Worm (Caenorhabditis elegans) whole organism, L4 larva: ENCODE results near the gene coq-5.

Experiments
- F10B5.3 ChIP-seq: sonication (generic microtip); optimal IDR thresholded peaks from 2 replicates; lab custom pipeline; 2016; ENCODE audit warnings: mild to moderate bottlenecking, missing genetic modification characterization, missing compliant biosample characterization
- F37D6.2 ChIP-seq: sonication (generic microtip); optimal IDR thresholded peaks from 2 replicates; lab custom pipeline; 2016; ENCODE audit warnings: mild to moderate bottlenecking, missing genetic modification characterization, missing compliant biosample characterization
- R02D3.7 ChIP-seq: fragments of 150-350 bp; sonication (generic microtip); optimal IDR thresholded peaks from 3 replicates; lab custom pipeline; 2014; ENCODE audit warnings: missing biosample characterization, missing genetic modification characterization
- T20F7.1 ChIP-seq: fragments of 200-800 bp; sonication (Bioruptor generic); optimal IDR thresholded peaks from 2 replicates; lab custom pipeline; 2018; ENCODE audit warnings: mild to moderate bottlenecking, missing genetic modification characterization, missing compliant biosample characterization
- T26A8.4 ChIP-seq: fragments of 200-800 bp; sonication (Bioruptor generic); IDR thresholded peaks from 2 replicates; pipeline ENCODE4 v1.3.6; 2022; ENCODE audit warnings: missing genetic modification characterization, missing compliant biosample characterization
- Y75B8A.6 ChIP-seq: fragments of 200-800 bp; sonication (Bioruptor generic); IDR thresholded peaks from 2 replicates; pipeline ENCODE4 v1.3.6; 2022; ENCODE audit warnings: missing genetic modification reagents, missing genetic modification characterization, missing compliant biosample characterization
- aha-1 ChIP-seq: fragments of 150-350 bp; peaks from one replicate; lab custom pipeline; 2014; ENCODE audit warnings: missing biosample characterization, missing genetic modification characterization
- arid-1 ChIP-seq: fragments of 200-800 bp; sonication (Bioruptor generic); conservative IDR thresholded peaks from 2 replicates; pipeline ENCODE4 v1.3.6; 2022; ENCODE audit warnings: missing genetic modification reagents, missing genetic modification characterization, missing compliant biosample characterization
- ceh-20 ChIP-seq: fragments of 200-800 bp; sonication (Bioruptor generic); IDR thresholded peaks from 2 replicates; pipeline ENCODE4 v1.3.6; 2022; ENCODE audit warnings: missing genetic modification reagents, missing genetic modification characterization, missing compliant biosample characterization
- ceh-28 ChIP-seq: fragments of 150-350 bp; optimal IDR thresholded peaks from 2 replicates; lab custom pipeline; 2014; ENCODE audit warnings: missing biosample characterization, missing genetic modification reagents, missing genetic modification characterization
- ctbp-1 ChIP-seq: fragments of 200-800 bp; sonication (Bioruptor generic); IDR thresholded peaks from 2 replicates; pipeline ENCODE4 v1.3.6; 2022; ENCODE audit warnings: missing genetic modification reagents, missing genetic modification characterization, missing compliant biosample characterization
- daf-19 ChIP-seq: fragments of 200-800 bp; sonication (Bioruptor generic); conservative IDR thresholded peaks from 2 replicates; pipeline ENCODE4 v1.3.6; 2022; ENCODE audit warnings: missing genetic modification characterization, missing compliant biosample characterization
- duxl-1 ChIP-seq: sonication (generic microtip); optimal IDR thresholded peaks from 2 replicates; lab custom pipeline; 2016; ENCODE audit warnings: mild to moderate bottlenecking, missing genetic modification characterization, moderate library complexity, missing compliant biosample characterization; ENCODE audit not compliant: poor library complexity
- dve-1 ChIP-seq: sonication (generic microtip); optimal IDR thresholded peaks from 2 replicates; lab custom pipeline; 2017; ENCODE audit warnings: antibody characterized with exemption, mild to moderate bottlenecking, missing genetic modification characterization, missing compliant biosample characterization; ENCODE audit not compliant: insufficient read depth
- egl-27 ChIP-seq: sonication (generic microtip); optimal IDR thresholded peaks from 3 replicates; lab custom pipeline; 2017; ENCODE audit warnings: missing biosample characterization, missing genetic modification reagents, missing genetic modification characterization
- egl-43 ChIP-seq: fragments of 200-800 bp; sonication (Bioruptor generic); IDR thresholded peaks from 2 replicates; pipeline ENCODE4 v1.3.6; 2022; ENCODE audit warnings: missing genetic modification reagents, missing genetic modification characterization, missing compliant biosample characterization
- fkh-10 ChIP-seq: fragments of 150-350 bp; optimal IDR thresholded peaks from 2 replicates; lab custom pipeline; 2014; ENCODE audit warnings: missing biosample characterization, missing genetic modification reagents, missing genetic modification characterization
- hlh-30 ChIP-seq: sonication (generic microtip); optimal IDR thresholded peaks from 2 replicates; lab custom pipeline; 2017; ENCODE audit warnings: antibody characterized with exemption, mild to moderate bottlenecking, missing genetic modification characterization, missing compliant biosample characterization; ENCODE audit not compliant: insufficient read depth
- lin-1 ChIP-seq: fragments of 200-800 bp; sonication (Bioruptor generic); IDR thresholded peaks from 2 replicates; pipeline ENCODE4 v1.3.6; 2022; ENCODE audit warnings: missing genetic modification reagents, missing genetic modification characterization, missing compliant biosample characterization
- lin-29 ChIP-seq: fragments of 200-800 bp; sonication (Bioruptor generic); IDR thresholded peaks from 2 replicates; pipeline ENCODE4 v1.3.6; 2022; ENCODE audit warnings: missing genetic modification reagents, missing genetic modification characterization, missing compliant biosample characterization
- lsy-2 ChIP-seq, 2 experiments: fragments of 150-350 bp in 1 of 2; sonication (generic microtip) in 1 of 2; optimal IDR thresholded peaks; 2 replicates each; lab custom pipeline; 2014 to 2017; ENCODE audit warnings: missing biosample characterization in 2 of 2, missing genetic modification characterization in 2 of 2
- madf-5 ChIP-seq, 2 experiments: fragments of 200-800 bp; sonication (Bioruptor generic); IDR thresholded peaks; 2 replicates each; pipeline ENCODE4 v1.3.6; 2022; ENCODE audit warnings: missing compliant biosample characterization in 2 of 2, missing genetic modification characterization in 2 of 2
- nhr-6 ChIP-seq: fragments of 150-350 bp; optimal IDR thresholded peaks from 2 replicates; lab custom pipeline; 2014; ENCODE audit warnings: missing biosample characterization, missing genetic modification characterization
- nhr-77 ChIP-seq: fragments of 150-350 bp; optimal IDR thresholded peaks from 2 replicates; lab custom pipeline; 2014; ENCODE audit warnings: missing biosample characterization, missing genetic modification characterization
- set-16 ChIP-seq: fragments of 200-800 bp; sonication (Bioruptor generic); IDR thresholded peaks from 2 replicates; pipeline ENCODE4 v1.3.6; 2022; ENCODE audit warnings: missing genetic modification reagents, missing genetic modification characterization, missing compliant biosample characterization
- skn-1 ChIP-seq: fragments of 150-350 bp; optimal IDR thresholded peaks from 2 replicates; lab custom pipeline; 2014; ENCODE audit warnings: missing biosample characterization, missing genetic modification characterization
- snpc-1.2 ChIP-seq: fragments of 200-800 bp; sonication (Bioruptor generic); IDR thresholded peaks from 2 replicates; pipeline ENCODE4 v1.3.6; 2022; ENCODE audit warnings: missing genetic modification reagents, missing genetic modification characterization, missing compliant biosample characterization
- unc-62 ChIP-seq, 3 experiments: fragments of 150-350 bp in 1 of 3; sonication (generic microtip); optimal IDR thresholded peaks in 2 of 3; peaks in 1 of 3; 1 replicate in 1 of 3; 2 replicates in 2 of 3; lab custom pipeline; 2014 to 2017; ENCODE audit warnings: missing biosample characterization in 3 of 3, missing genetic modification characterization in 3 of 3, missing genetic modification reagents in 3 of 3, missing genotype in 1 of 3
- zip-2 ChIP-seq: fragments of 150-350 bp; optimal IDR thresholded peaks from 2 replicates; lab custom pipeline; 2014; ENCODE audit warnings: missing biosample characterization, missing genetic modification characterization
- ztf-11 ChIP-seq: fragments of 150-350 bp; optimal IDR thresholded peaks from 2 replicates; lab custom pipeline; 2014; ENCODE audit warnings: missing biosample characterization, missing genetic modification characterization
- ztf-7 ChIP-seq: fragments of 150-350 bp; optimal IDR thresholded peaks from 2 replicates; lab custom pipeline; 2014; ENCODE audit warnings: missing biosample characterization, missing genetic modification characterization

coq-5 gene

DNA sequence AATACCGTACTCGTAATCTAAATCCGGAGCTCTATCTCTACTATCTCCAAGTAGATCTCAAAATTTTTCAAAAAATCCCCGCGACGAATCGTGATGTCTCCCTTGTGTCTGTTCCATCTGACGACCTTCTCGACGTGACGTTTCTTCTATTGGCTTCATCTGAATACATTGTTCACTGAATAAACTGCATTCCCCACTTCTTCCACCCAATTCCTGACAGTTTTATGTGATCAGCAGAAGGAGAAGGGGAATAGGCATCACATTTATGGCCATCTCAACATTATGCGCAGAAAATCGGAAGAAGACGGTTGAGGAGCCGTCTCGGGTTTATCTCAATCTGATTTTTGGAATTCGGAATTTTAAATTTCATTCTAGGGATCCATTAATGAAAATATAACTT lies 39.3 kb downstream of the coq-5 start:
- TF ChIP-seq ztf-11 (no peak), dve-1 (no peak)

DNA sequence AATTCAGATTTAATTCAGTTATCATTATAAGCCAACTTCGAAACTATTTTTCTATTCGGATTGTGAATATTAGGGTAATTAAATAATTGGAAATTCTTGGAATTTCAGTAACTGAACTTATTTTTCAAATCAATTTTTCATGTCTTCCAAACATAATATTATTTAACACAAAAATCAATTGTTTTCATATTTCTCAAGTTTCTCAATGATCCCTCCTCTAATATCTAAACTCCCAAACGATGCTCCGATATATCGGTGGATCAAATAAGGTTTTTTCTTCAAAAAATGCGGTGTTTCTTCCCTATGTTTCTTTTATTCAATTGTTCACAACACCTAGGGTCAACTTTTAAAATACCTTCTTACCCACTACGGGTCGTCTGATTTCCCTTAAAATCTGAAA lies 41.8 kb downstream of the coq-5 start:
- peak; percentile 100 for TF ChIP-seq nhr-6
- TF ChIP-seq lin-1, result no peak

DNA sequence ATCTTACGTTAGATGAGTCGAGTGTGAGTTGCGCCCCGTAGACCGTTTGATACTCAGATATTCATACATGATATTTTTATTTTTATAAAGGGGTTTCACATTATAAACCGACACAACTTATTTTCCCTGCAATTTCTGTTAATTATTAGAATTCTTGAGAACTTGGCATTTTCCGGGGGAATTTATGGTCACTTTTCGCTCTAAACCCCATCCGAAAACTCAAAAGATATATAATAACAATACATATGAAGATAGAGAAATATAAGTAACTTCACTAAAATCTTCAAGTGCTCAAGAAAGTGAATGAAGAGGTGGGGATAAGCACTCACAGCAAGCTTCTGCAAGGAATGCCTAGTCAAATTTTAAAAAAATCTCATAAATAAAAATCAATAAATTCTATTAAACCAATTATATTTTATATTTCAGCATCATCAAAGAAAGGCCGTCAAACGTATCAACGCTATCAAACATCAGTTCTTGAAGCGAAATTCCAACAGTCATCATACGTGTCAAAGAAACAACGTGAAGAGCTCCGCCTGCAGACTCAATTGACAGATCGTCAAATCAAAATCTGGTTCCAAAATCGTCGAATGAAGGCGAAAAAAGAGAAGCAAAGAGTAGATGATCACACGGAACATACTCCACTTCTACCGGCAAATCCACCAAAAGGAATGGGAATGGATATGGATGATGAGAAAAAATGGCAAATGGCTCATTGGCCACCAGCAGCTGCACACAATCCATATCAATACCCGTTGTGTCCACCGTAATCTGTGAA lies 42.5 kb downstream of the coq-5 start:
- no peak for TF ChIP-seq ztf-7 (tag; lab: Kevin White, UChicago)
- peak; percentile 100 for TF ChIP-seq nhr-6
- TF ChIP-seq, all 104 proteins: peak for 1

DNA sequence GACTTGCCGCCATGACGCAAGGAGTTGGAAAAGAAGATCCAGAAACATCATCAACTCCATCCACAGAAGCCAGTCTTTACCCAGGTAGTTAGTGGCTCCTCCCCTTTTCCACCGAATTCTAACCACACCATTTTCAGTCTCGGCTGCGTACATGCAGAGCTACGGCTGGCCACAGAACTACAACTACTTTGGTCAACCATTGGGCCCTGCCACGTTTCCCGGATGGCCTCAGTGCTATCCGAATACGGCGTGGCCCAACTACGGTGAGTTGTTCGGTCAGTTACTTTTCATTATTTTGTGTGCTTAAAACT lies 43.2 kb downstream of the coq-5 start:
- no peak for TF ChIP-seq madf-5 (GFP tag; IDR thresholded peaks at IDR 0.05; lab: Robert Waterston, UW)
- TF ChIP-seq F10B5.3 (tag; lab: Kevin White, UChicago), result no peak
- peak in 1 of 2 experiments; percentile 49 for TF ChIP-seq unc-62 (GFP tag; optimal IDR thresholded peaks at IDR 0.05 in 1 of 2; lab: Kevin White, UChicago)
- no peak for TF ChIP-seq unc-62 (tag; optimal IDR thresholded peaks at IDR 0.05; lab: Kevin White, UChicago)

ce11 chrIII:7814159-7815055 lies 43.9 kb downstream of the coq-5 start, which contains the start of gene egl-5:
egl-5 (plus strand) TSS chrIII:7814374.
- TF ChIP-seq nhr-6 (peak; percentile 100), lsy-2 (tag; optimal IDR thresholded peaks at IDR 0.05; lab: Kevin White, UChicago) (no peak)
- TF ChIP-seq, all 104 proteins: peak for 1

DNA sequence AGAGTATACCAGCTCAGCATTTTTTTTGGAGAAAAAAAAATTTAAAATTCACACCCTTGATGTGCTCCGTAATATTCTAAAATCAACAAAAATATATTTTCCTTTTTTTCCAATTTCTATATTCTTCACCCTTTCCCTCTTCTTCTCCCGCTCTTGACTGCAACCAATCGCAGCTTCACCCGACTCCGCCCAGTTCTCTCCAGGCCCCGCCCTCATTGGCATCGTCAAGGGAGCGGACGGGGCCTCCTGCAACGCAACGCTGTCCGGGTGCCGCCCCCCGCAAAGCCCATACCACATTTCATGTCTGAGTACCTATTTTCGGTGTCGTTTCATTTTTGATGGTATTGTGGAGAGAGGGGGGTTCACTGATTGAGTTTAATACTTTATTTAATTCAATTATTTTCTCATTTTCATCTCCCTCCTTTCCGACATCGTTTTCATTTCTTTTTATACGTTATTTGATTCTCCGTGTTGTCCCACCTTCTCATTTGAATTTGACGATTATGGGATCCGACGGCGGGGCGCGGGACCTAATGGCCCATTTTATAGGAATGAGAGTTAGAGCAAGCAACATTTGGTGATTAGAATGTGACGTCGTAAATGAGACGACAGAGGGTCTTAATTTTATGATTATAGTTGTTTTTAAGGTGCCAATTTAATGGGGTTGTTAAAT lies 45.9 kb downstream of the coq-5 start:
- TF ChIP-seq nhr-77 (tag; lab: Kevin White, UChicago) (no peak), ceh-28 (tag; lab: Kevin White, UChicago) (no peak), ctbp-1 (GFP tag; lab: Robert Waterston, UW) (no peak), unc-62 (GFP tag; optimal IDR thresholded peaks at IDR 0.05 in 1 of 2; lab: Kevin White, UChicago) (peak in 1 of 2 experiments; percentile 12), unc-62 (tag; optimal IDR thresholded peaks at IDR 0.05; lab: Kevin White, UChicago) (no peak), lin-29 (GFP tag; lab: Robert Waterston, UW) (no peak), F37D6.2 (tag; lab: Kevin White, UChicago) (no peak), Y75B8A.6 (no peak), ztf-7 (tag; lab: Kevin White, UChicago) (no peak), duxl-1 (tag; lab: Kevin White, UChicago) (peak; percentile 62), daf-19 (GFP tag; lab: Robert Waterston, UW) (no peak), F10B5.3 (tag; lab: Kevin White, UChicago) (no peak), set-16 (GFP tag; lab: Robert Waterston, UW) (peak; percentile 91), R02D3.7 (tag; lab: Kevin White, UChicago) (no peak)

DNA sequence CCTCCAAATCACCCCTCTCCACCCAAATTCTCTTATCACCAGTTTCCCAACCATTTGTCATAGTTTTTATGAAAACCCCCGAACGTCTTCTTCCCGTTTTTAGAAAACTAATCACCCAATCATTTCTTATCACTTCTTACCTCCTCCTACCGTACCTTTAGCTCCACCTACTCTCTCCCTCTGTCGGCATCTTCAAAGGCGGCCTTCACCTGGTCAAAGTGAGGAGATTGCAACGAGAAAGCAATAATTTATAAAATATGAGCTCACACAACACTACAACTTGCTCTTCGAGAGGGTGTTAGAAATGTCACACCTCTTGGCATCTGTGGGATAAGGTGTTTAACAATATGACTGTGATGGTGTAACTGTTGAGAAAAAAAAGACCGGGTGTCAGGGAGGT lies 49.2 kb downstream of the coq-5 start:
- TF ChIP-seq T20F7.1 (no peak), nhr-6 (no peak), R02D3.7 (tag; lab: Kevin White, UChicago) (no peak), egl-27 (tag; lab: Kevin White, UChicago) (no peak), aha-1 (no peak), ztf-11 (no peak), ctbp-1 (GFP tag; lab: Robert Waterston, UW) (no peak), F10B5.3 (tag; lab: Kevin White, UChicago) (no peak), snpc-1.2 (GFP tag; lab: Robert Waterston, UW) (no peak), ceh-20 (GFP tag; lab: Robert Waterston, UW) (no peak), hlh-30 (tag; lab: Kevin White, UChicago) (no peak), egl-43 (no peak), Y75B8A.6 (no peak), T26A8.4 (GFP tag; lab: Robert Waterston, UW) (no peak), fkh-10 (GFP tag; lab: Kevin White, UChicago) (no peak), zip-2 (tag; lab: Kevin White, UChicago) (no peak), skn-1 (tag; lab: Kevin White, UChicago) (no peak), arid-1 (no peak), daf-19 (GFP tag; lab: Robert Waterston, UW) (no peak)
